Fruit fly (Drosophila melanogaster) whole organism, adult: Measurements from ENCODE around the gene gammaTub23C.

Experiments used
- CG11617 ChIP-seq: fragments of 200-800 bp; sonication (Bioruptor generic); optimal IDR thresholded peaks from 2 replicates; lab custom pipeline; 2017; ENCODE audit warnings: mild to moderate bottlenecking, missing biosample characterization, missing genetic modification reagents, missing genetic modification characterization
- CG12768 ChIP-seq: fragments of 200-800 bp; sonication (Bioruptor generic); optimal IDR thresholded peaks from 2 replicates; lab custom pipeline; 2017; ENCODE audit warnings: missing biosample characterization, missing genetic modification characterization, mild to moderate bottlenecking, moderate library complexity, missing genetic modification reagents
- CG14711 ChIP-seq: fragments of 200-800 bp; sonication (Bioruptor generic); optimal IDR thresholded peaks from 2 replicates; lab custom pipeline; 2018; ENCODE audit warnings: missing biosample characterization, mild to moderate bottlenecking, missing genetic modification characterization, moderate library complexity
- CG1620 ChIP-seq: fragments of 200-800 bp; sonication (Bioruptor generic); optimal IDR thresholded peaks from 2 replicates; lab custom pipeline; 2016; ENCODE audit warnings: missing biosample characterization, missing genetic modification characterization
- Crg-1 ChIP-seq: fragments of 200-800 bp; sonication (Bioruptor generic); optimal IDR thresholded peaks from 2 replicates; lab custom pipeline; 2016; ENCODE audit warnings: missing biosample characterization, missing genetic modification characterization
- bab1 ChIP-seq: fragments of 200-800 bp; sonication (Bioruptor generic); optimal IDR thresholded peaks from 3 replicates; lab custom pipeline; 2019; ENCODE audit warnings: missing biosample characterization, mild to moderate bottlenecking, missing genetic modification characterization, moderate library complexity
- cic ChIP-seq: fragments of 200-800 bp; sonication (Bioruptor generic); optimal IDR thresholded peaks from 2 replicates; lab custom pipeline; 2017; ENCODE audit warnings: missing biosample characterization, mild to moderate bottlenecking, missing genetic modification characterization, moderate library complexity
- ovo ChIP-seq: fragments of 200-800 bp; sonication (Bioruptor generic); optimal IDR thresholded peaks from 2 replicates; lab custom pipeline; 2016; ENCODE audit warnings: missing biosample characterization, missing genetic modification characterization
- tj ChIP-seq: fragments of 200-800 bp; sonication (Bioruptor generic); optimal IDR thresholded peaks from 3 replicates; lab custom pipeline; 2017; ENCODE audit warnings: missing biosample characterization, mild to moderate bottlenecking, missing genetic modification characterization, moderate library complexity
- toe ChIP-seq: fragments of 200-800 bp; sonication (Bioruptor generic); optimal IDR thresholded peaks from 2 replicates; lab custom pipeline; 2016; ENCODE audit warnings: missing biosample characterization, missing genetic modification characterization

dm6 chr2L:3003399-3003798 lies 30.7 kb downstream of the gammaTub23C start:
- TF ChIP-seq bab1 (GFP tag; lab: Kevin White, UChicago) = no peak
- no peak for TF ChIP-seq CG14711 (tag; lab: Kevin White, UChicago)
- TF ChIP-seq CG12768 (GFP tag; lab: Kevin White, UChicago) = no peak
- TF ChIP-seq Crg-1 (GFP tag; lab: Kevin White, UChicago) = no peak
- no peak for TF ChIP-seq CG11617
- no peak for TF ChIP-seq toe (GFP tag; lab: Kevin White, UChicago)
- no peak for TF ChIP-seq tj (GFP tag; lab: Kevin White, UChicago)
- no peak for TF ChIP-seq cic (GFP tag; lab: Kevin White, UChicago)
- no peak for TF ChIP-seq ovo (GFP tag; lab: Kevin White, UChicago)
- no peak for TF ChIP-seq CG1620
